Worm (Caenorhabditis elegans): ENCODE measurements around the gene srh-201.

srh-201 gene

DNA sequence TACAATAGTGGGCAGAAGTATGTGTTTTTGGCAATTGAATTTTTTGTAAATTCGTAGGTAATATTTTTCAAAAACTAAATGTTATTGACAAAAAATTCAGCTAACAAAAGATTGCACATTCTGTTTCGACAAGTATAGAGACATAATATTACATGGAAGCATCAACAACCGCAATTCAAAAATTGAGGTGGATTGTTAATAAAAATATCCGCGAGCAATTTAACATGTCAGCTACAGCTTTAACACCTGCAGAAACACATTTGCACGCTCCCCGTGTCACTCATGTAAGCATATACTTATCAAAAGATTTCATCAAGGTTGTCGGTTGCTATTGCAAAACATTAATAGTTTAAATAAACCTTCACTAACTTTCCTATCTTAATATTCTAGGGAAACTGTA lies 22.0 kb upstream of the srh-201 start, which contains the start of gene srsx-34:
srsx-34 (plus strand) TSS at position 301 of the 400 bp plus-strand sequence.
- TF ChIP-seq W03F9.2 (tag; optimal IDR thresholded peaks at IDR 0.05) (no peak), him-1 (tag; optimal IDR thresholded peaks at IDR 0.05) (no peak), dao-5 (tag; optimal IDR thresholded peaks at IDR 0.05) (no peak)

ce11 chrV:9033267-9033666 lies 19.6 kb upstream of the srh-201 start, which contains the start of gene C25E10.4:
TSS of gene C25E10.4 (plus strand) at chrV:9033567.
- TF ChIP-seq dao-5 (tag; optimal IDR thresholded peaks at IDR 0.05): no peak
- no peak for TF ChIP-seq W03F9.2 (tag; optimal IDR thresholded peaks at IDR 0.05)
- TF ChIP-seq him-1 (tag; optimal IDR thresholded peaks at IDR 0.05): no peak

DNA sequence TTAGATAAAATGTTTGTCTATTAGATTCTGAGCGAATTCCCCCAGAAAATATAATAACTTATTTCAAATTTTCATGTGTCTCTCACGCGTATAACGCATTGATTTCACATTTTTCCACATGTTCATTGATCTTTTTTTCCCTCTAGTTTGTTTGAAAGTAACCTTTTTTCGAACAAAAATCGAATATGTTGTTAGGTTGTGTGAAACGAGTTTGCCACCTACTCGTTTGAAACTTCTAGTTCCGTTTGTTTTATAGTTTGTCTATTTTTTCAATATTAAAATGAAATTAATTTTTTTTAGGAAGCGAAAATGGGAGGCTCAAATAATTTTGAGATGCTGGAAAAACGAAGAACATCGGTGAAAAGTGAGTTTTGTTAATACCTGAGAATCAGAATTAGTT lies 16.6 kb upstream of the srh-201 start, which contains the start of gene C25E10.5:
C25E10.5 (plus strand) TSS at position 301 of the 400 bp plus-strand sequence.
- TF ChIP-seq him-1 (tag; optimal IDR thresholded peaks at IDR 0.05) (no peak), W03F9.2 (tag; optimal IDR thresholded peaks at IDR 0.05) (no peak), dao-5 (tag; optimal IDR thresholded peaks at IDR 0.05) (no peak)

DNA sequence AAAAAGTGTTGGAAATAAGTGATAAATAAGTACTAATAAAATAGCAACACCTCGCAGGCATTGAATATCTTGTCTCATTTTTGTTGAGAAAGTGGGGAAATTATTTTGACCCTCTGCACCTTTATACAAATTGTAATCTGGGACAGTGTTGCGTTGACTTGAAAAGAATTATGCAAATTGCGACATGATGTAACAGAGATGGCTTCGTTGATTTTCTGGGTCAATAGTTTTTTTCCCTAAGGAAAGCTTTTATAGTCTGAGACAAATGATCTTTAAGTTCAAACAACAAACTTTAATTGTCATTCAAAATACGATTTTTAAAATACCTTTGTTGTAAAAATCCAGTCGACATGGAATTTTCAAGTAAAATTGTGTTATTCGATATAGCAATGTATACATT lies 11.0 kb upstream of the srh-201 start, which contains the start of gene bus-1:
bus-1 (minus strand) TSS at position 101 of the 400 bp plus-strand sequence.
- TF ChIP-seq him-1 (tag; optimal IDR thresholded peaks at IDR 0.05) (no peak), dao-5 (tag; optimal IDR thresholded peaks at IDR 0.05) (no peak), W03F9.2 (tag; optimal IDR thresholded peaks at IDR 0.05) (no peak)

DNA sequence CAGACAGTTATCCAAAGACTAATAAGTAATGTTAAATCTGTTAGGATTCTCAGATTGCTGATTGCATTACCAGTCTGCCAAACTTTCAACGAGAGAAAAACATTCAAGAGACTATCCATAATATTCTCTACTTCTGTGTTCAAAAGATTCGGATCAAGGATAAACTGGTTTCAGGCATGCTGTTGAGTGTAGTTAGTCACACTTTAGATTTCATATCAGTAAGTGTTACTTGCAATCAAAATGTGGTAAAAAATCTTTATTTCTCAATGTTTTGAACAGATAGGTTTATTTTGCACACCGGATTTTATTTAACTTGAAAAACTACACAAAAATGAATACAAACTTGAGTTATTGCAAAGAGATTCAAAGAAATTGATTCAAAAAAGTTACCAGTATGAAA lies 8.4 kb upstream of the srh-201 start, which contains the start of gene oac-41:
oac-41 (minus strand) TSS at position 101 of the 400 bp plus-strand sequence.
- no peak for TF ChIP-seq dao-5 (tag; optimal IDR thresholded peaks at IDR 0.05)
- no peak for TF ChIP-seq him-1 (tag; optimal IDR thresholded peaks at IDR 0.05)
- TF ChIP-seq W03F9.2 (tag; optimal IDR thresholded peaks at IDR 0.05): no peak

- no peak for TF ChIP-seq him-1 (tag; optimal IDR thresholded peaks at IDR 0.05)
Observed at ce11 chrV:9018871-9019270, 5.2 kb upstream of the srh-201 start.

- TF ChIP-seq dao-5 (tag; optimal IDR thresholded peaks at IDR 0.05) (no peak), W03F9.2 (tag; optimal IDR thresholded peaks at IDR 0.05) (no peak), him-1 (tag; optimal IDR thresholded peaks at IDR 0.05) (no peak)
Observed at ce11 chrV:9016479-9016878, 2.8 kb upstream of the srh-201 start, which contains the start of gene oac-40. TSS of gene oac-40 (plus strand) at chrV:9016779.

DNA sequence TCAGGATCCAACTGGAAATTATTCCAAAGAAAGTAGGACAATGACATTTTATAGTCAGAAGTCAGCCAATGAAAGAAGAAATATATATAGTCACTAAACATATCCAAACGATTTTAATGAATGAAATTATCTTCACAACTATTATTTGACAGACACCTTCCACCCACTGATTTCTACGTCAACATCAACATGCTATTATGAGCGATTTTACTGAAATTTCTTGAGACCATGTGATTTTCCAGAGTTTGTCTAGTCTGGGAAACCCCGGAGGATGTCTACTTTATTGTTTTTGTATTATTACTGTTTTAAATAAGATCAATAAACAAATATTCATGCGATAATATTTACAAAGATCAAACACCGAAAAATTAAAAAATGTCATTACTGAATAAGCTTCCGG lies 1.9 kb upstream of the srh-201 start, which contains the start of gene srt-18:
srt-18 (minus strand) TSS at position 101 of the 400 bp plus-strand sequence.
- TF ChIP-seq W03F9.2 (tag; optimal IDR thresholded peaks at IDR 0.05): no peak
- no peak for TF ChIP-seq him-1 (tag; optimal IDR thresholded peaks at IDR 0.05)
- TF ChIP-seq dao-5 (tag; optimal IDR thresholded peaks at IDR 0.05): no peak

- TF ChIP-seq W03F9.2 (tag; optimal IDR thresholded peaks at IDR 0.05): no peak
- TF ChIP-seq dao-5 (tag; optimal IDR thresholded peaks at IDR 0.05): no peak
- no peak for TF ChIP-seq him-1 (tag; optimal IDR thresholded peaks at IDR 0.05)
Observed at ce11 chrV:9009175-9009574, 4.5 kb downstream of the srh-201 start, which contains the start of gene srx-2. TSS of gene srx-2 (plus strand) at chrV:9009475.

DNA sequence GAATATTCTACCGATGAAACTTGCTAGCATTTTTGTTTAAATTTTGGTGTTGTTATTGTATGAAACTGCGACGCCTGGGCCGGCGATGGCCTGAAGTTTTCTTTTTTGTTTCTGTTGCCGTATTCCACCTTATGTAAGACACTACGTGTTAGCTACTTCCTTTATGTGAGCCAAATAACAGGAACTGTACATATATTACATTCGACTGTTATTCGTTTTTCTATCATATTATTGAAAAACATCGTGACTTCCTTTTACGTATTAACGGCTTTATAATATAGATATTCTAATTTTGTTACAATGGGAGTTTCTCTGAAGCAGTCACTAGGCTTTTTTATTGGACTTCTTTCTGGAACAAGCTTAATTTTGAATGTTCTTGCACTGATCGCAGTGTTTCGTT lies 8.4 kb downstream of the srh-201 start, which contains the start of gene srx-3:
srx-3 (plus strand) TSS at position 301 of the 400 bp plus-strand sequence.
- TF ChIP-seq him-1 (tag; optimal IDR thresholded peaks at IDR 0.05): no peak
- TF ChIP-seq W03F9.2 (tag; optimal IDR thresholded peaks at IDR 0.05): no peak
- no peak for TF ChIP-seq dao-5 (tag; optimal IDR thresholded peaks at IDR 0.05)

DNA sequence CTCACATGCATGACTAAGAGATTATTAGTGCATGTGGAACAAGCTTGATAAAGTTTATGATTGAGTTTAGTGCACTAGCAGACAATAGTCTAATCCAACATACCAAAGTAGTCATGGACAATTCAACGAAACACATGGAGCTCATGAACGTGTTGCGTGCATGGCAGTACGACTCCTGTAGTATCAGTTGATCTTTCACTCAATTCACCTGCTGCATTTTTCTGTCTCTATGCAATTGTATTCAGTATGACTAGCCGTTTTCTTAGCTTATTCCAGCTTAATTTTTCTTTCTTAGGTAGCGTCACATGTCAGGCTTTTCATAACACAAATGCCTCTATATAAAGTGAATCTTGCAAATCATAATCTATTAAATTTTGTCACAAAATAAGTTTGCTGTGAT lies 10.4 kb downstream of the srh-201 start, which contains the start of gene srx-1:
srx-1 (plus strand) TSS at position 382 of the 400 bp plus-strand sequence.
- TF ChIP-seq dao-5 (tag; optimal IDR thresholded peaks at IDR 0.05) (no peak), him-1 (tag; optimal IDR thresholded peaks at IDR 0.05) (no peak), W03F9.2 (tag; optimal IDR thresholded peaks at IDR 0.05) (no peak)

ce11 chrV:9001175-9001574 lies 12.5 kb downstream of the srh-201 start, which contains the start of gene F59E11.2:
TSS of gene F59E11.2 (plus strand) at chrV:9001475.
- TF ChIP-seq him-1 (tag; optimal IDR thresholded peaks at IDR 0.05) (no peak), W03F9.2 (tag; optimal IDR thresholded peaks at IDR 0.05) (no peak), dao-5 (tag; optimal IDR thresholded peaks at IDR 0.05) (no peak)

DNA sequence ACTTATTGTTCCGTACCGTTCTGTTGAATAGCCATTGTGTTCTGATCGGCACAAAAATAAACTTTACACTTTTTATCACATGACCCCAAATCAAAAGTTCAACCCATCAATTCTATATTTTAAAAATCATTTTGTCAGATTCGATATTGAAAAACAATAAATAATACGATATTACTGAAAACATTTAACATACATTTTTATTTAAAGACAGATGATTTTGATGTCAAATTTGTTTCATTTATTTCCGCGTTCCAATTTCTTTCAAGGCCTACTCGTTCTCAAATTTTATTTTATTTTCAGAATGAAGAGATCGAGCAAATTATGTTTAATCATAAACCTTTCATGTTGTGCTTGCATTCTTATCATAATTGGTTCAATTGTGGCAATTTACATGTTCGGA lies 18.9 kb downstream of the srh-201 start, which contains the start of gene F59E11.5:
F59E11.5 (plus strand) TSS at position 301 of the 400 bp plus-strand sequence.
- TF ChIP-seq dao-5 (tag; optimal IDR thresholded peaks at IDR 0.05) (no peak), W03F9.2 (tag; optimal IDR thresholded peaks at IDR 0.05) (no peak)

ce11 chrV:8994272-8994671 lies 19.4 kb downstream of the srh-201 start:
- TF ChIP-seq dao-5 (tag; optimal IDR thresholded peaks at IDR 0.05) (no peak), him-1 (tag; optimal IDR thresholded peaks at IDR 0.05) (no peak), W03F9.2 (tag; optimal IDR thresholded peaks at IDR 0.05) (no peak)

DNA sequence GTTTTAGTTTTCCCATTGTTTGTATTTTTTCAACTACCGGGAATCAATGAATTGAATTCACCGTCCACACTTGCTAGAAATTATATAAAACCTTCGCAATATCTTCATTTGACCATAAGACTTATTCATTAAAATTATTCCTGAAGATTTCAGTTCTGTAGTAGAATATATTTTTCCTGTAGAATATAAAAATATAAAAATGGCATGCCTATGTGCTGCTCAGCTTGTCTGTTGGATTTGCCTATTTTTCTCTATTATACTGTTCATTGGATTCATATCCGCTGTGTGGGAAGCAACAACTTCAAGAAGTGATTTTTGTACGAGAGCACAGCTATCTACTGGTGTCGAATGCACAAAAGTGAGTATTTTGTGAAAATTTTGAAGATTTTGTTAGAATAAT lies 22.0 kb downstream of the srh-201 start, which contains the start of gene F59E11.6:
F59E11.6 (plus strand) TSS at position 111 of the 400 bp plus-strand sequence.
- TF ChIP-seq him-1 (tag; optimal IDR thresholded peaks at IDR 0.05): no peak
- TF ChIP-seq dao-5 (tag; optimal IDR thresholded peaks at IDR 0.05): no peak
- no peak for TF ChIP-seq W03F9.2 (tag; optimal IDR thresholded peaks at IDR 0.05)
